Fruit fly (Drosophila melanogaster) whole organism, embryonic: ENCODE data around the gene CG13449.

Source experiments
- BEAF-32 ChIP-seq: fragments of 200-800 bp; sonication (Bioruptor generic); optimal IDR thresholded peaks from 3 replicates; lab custom pipeline; 2017; ENCODE audit warnings: missing biosample characterization, missing genetic modification characterization, mild to moderate bottlenecking, moderate library complexity, missing genetic modification reagents
- CG10209 ChIP-seq: fragments of 200-800 bp; sonication (Bioruptor generic); optimal IDR thresholded peaks from 3 replicates; lab custom pipeline; 2017; ENCODE audit warnings: missing biosample characterization, mild to moderate bottlenecking, missing genetic modification characterization, missing genetic modification reagents
- CG10267 ChIP-seq: fragments of 200-800 bp; sonication (Bioruptor generic); optimal IDR thresholded peaks from 2 replicates; lab custom pipeline; 2018; ENCODE audit warnings: missing biosample characterization, mild to moderate bottlenecking, missing genetic modification characterization, moderate library complexity
- CG10321 ChIP-seq: fragments of 200-800 bp; sonication (Bioruptor generic); IDR thresholded peaks from 2 replicates; pipeline ENCODE4 v1.3.6; 2022; ENCODE audit warnings: missing biosample characterization, missing genetic modification characterization
- CG10366 ChIP-seq: fragments of 200-800 bp; sonication (Bioruptor generic); IDR thresholded peaks from 2 replicates; pipeline ENCODE4 v1.3.6; 2022; ENCODE audit warnings: missing biosample characterization, missing genetic modification characterization
- CG13775 ChIP-seq: fragments of 200-800 bp; sonication (Bioruptor generic); optimal IDR thresholded peaks from 3 replicates; lab custom pipeline; 2017; ENCODE audit warnings: missing biosample characterization, mild to moderate bottlenecking, missing genetic modification characterization
- CG13894 ChIP-seq: fragments of 200-800 bp; sonication (Bioruptor generic); optimal IDR thresholded peaks from 3 replicates; lab custom pipeline; 2018; ENCODE audit warnings: missing biosample characterization, mild to moderate bottlenecking, missing genetic modification characterization, moderate library complexity
- CG15011 ChIP-seq: fragments of 200-800 bp; sonication (Bioruptor generic); optimal IDR thresholded peaks from 3 replicates; lab custom pipeline; 2018; ENCODE audit warnings: missing biosample characterization, mild to moderate bottlenecking, missing genetic modification characterization
- CG1603 ChIP-seq: fragments of 200-800 bp; sonication (Bioruptor generic); optimal IDR thresholded peaks from 2 replicates; lab custom pipeline; 2019; ENCODE audit warnings: missing biosample characterization, mild to moderate bottlenecking, missing genetic modification characterization, moderate library complexity
- CG16779 ChIP-seq: fragments of 200-800 bp; sonication (Bioruptor generic); IDR thresholded peaks from 2 replicates; pipeline ENCODE4 v1.3.6; 2022; ENCODE audit warnings: missing biosample characterization, missing genetic modification characterization
- CG1832 ChIP-seq: fragments of 200-800 bp; sonication (Bioruptor generic); optimal IDR thresholded peaks from 2 replicates; lab custom pipeline; 2017; ENCODE audit warnings: missing biosample characterization, mild to moderate bottlenecking, missing genetic modification characterization, inconsistent platforms
- CG18476 ChIP-seq: fragments of 200-800 bp; sonication (Bioruptor generic); optimal IDR thresholded peaks from 2 replicates; lab custom pipeline; 2016; ENCODE audit warnings: missing biosample characterization, mild to moderate bottlenecking, missing genetic modification characterization
- CG33557 ChIP-seq: fragments of 200-800 bp; sonication (Bioruptor generic); optimal IDR thresholded peaks from 2 replicates; lab custom pipeline; 2019; ENCODE audit warnings: missing biosample characterization, mild to moderate bottlenecking, missing genetic modification characterization, moderate library complexity
- CG4707 ChIP-seq: fragments of 200-800 bp; sonication (Bioruptor generic); optimal IDR thresholded peaks from 2 replicates; lab custom pipeline; 2018; ENCODE audit warnings: missing biosample characterization, mild to moderate bottlenecking, missing genetic modification characterization, moderate library complexity
- CG7745 ChIP-seq: fragments of 200-800 bp; sonication (Bioruptor generic); optimal IDR thresholded peaks from 2 replicates; lab custom pipeline; 2018; ENCODE audit warnings: missing biosample characterization, mild to moderate bottlenecking, missing genetic modification characterization, moderate library complexity
- CG7987 ChIP-seq: fragments of 200-800 bp; sonication (Bioruptor generic); optimal IDR thresholded peaks from 2 replicates; lab custom pipeline; 2018; ENCODE audit warnings: missing biosample characterization, mild to moderate bottlenecking, missing genetic modification characterization, moderate library complexity
- CG9797 ChIP-seq: fragments of 200-800 bp; sonication (Bioruptor generic); optimal IDR thresholded peaks from 3 replicates; lab custom pipeline; 2018; ENCODE audit warnings: missing biosample characterization, mild to moderate bottlenecking, missing genetic modification characterization
- Fer3 ChIP-seq: fragments of 200-800 bp; sonication (Bioruptor generic); optimal IDR thresholded peaks from 2 replicates; lab custom pipeline; 2018; ENCODE audit warnings: missing biosample characterization, mild to moderate bottlenecking, missing genetic modification characterization, moderate library complexity
- Hmr ChIP-seq: fragments of 200-800 bp; sonication (Bioruptor generic); optimal IDR thresholded peaks from 3 replicates; lab custom pipeline; 2017; ENCODE audit warnings: mild to moderate bottlenecking, missing biosample characterization, missing genetic modification reagents, missing genetic modification characterization
- Hr39 ChIP-seq: fragments of >200 bp; optimal IDR thresholded peaks from 2 replicates; lab custom pipeline; 2017
- Nf-YC ChIP-seq: fragments of 200-800 bp; optimal IDR thresholded peaks from 3 replicates; lab custom pipeline; 2019; ENCODE audit warnings: missing biosample characterization, mild to moderate bottlenecking, missing genetic modification characterization, moderate library complexity
- NfI ChIP-seq: fragments of 200-800 bp; sonication (Bioruptor generic); optimal IDR thresholded peaks from 3 replicates; lab custom pipeline; 2018; ENCODE audit warnings: missing biosample characterization, mild to moderate bottlenecking, missing genetic modification characterization, moderate library complexity
- Oli ChIP-seq: fragments of 200-800 bp; sonication (Bioruptor generic); optimal IDR thresholded peaks from 2 replicates; lab custom pipeline; 2018; ENCODE audit warnings: missing biosample characterization, mild to moderate bottlenecking, missing genetic modification characterization, moderate library complexity
- Optix ChIP-seq: fragments of 200-800 bp; sonication (Bioruptor generic); IDR thresholded peaks from 3 replicates; pipeline ENCODE4 v1.3.6; 2022; ENCODE audit warnings: missing biosample characterization, missing genetic modification characterization
- Rfx ChIP-seq: fragments of 200-800 bp; sonication (Bioruptor generic); IDR thresholded peaks from 2 replicates; pipeline ENCODE4 v1.3.6; 2022; ENCODE audit warnings: missing biosample characterization, missing genetic modification characterization
- Side ChIP-seq: fragments of 200-800 bp; sonication (Bioruptor generic); optimal IDR thresholded peaks from 2 replicates; lab custom pipeline; 2016; ENCODE audit warnings: missing biosample characterization, missing genetic modification characterization
- Sry-β ChIP-seq: fragments of 200-800 bp; sonication (Bioruptor generic); optimal IDR thresholded peaks from 2 replicates; lab custom pipeline; 2018; ENCODE audit warnings: missing biosample characterization, mild to moderate bottlenecking, missing genetic modification characterization, moderate library complexity
- ash1 ChIP-seq: fragments of 200-800 bp; sonication (Bioruptor generic); optimal IDR thresholded peaks from 2 replicates; lab custom pipeline; 2018; ENCODE audit warnings: missing biosample characterization, mild to moderate bottlenecking, missing genetic modification characterization
- ato ChIP-seq: fragments of 200-800 bp; sonication (Bioruptor generic); IDR thresholded peaks from 2 replicates; pipeline ENCODE4 v1.3.6; 2022; ENCODE audit warnings: missing biosample characterization, missing genetic modification characterization; ENCODE audit not compliant: partially characterized antibody
- bsh ChIP-seq, 2 experiments: fragments of 200-800 bp; sonication (Bioruptor generic); optimal IDR thresholded peaks; 2 replicates each; lab custom pipeline; 2017 to 2018; ENCODE audit warnings: mild to moderate bottlenecking in 2 of 2, missing biosample characterization in 2 of 2, missing genetic modification characterization in 2 of 2, moderate library complexity in 1 of 2
- btn ChIP-seq: fragments of 200-800 bp; sonication (Bioruptor generic); optimal IDR thresholded peaks from 2 replicates; lab custom pipeline; 2016; ENCODE audit warnings: missing biosample characterization, missing genetic modification characterization
- chif ChIP-seq, 2 experiments: fragments of 200-800 bp; sonication (Bioruptor generic); optimal IDR thresholded peaks; 3 replicates each; lab custom pipeline; 2016; ENCODE audit warnings: missing biosample characterization in 2 of 2, missing genetic modification characterization in 2 of 2
- croc ChIP-seq: fragments of 200-800 bp; sonication (Bioruptor generic); conservative IDR thresholded peaks from 3 replicates; pipeline ENCODE4 v1.3.6; 2022; ENCODE audit warnings: missing biosample characterization, missing genetic modification characterization
- crol ChIP-seq: fragments of 200-800 bp; sonication (Bioruptor generic); IDR thresholded peaks from 2 replicates; pipeline ENCODE4 v1.3.6; 2022; ENCODE audit warnings: missing biosample characterization, missing genetic modification characterization
- dysf ChIP-seq: fragments of 200-800 bp; sonication (Bioruptor generic); IDR thresholded peaks from 3 replicates; pipeline ENCODE4 v1.3.6; 2022; ENCODE audit warnings: missing biosample characterization, missing genetic modification characterization
- esg ChIP-seq: fragments of 200-800 bp; sonication (Bioruptor generic); conservative IDR thresholded peaks from 2 replicates; pipeline ENCODE4 v1.3.6; 2022; ENCODE audit warnings: missing biosample characterization, missing genetic modification characterization
- fd96Cb ChIP-seq: fragments of 200-800 bp; sonication (Bioruptor generic); optimal IDR thresholded peaks from 2 replicates; lab custom pipeline; 2018; ENCODE audit warnings: missing biosample characterization, mild to moderate bottlenecking, missing genetic modification characterization, moderate library complexity
- ftz-f1 ChIP-seq: fragments of 200-800 bp; sonication (Bioruptor generic); optimal IDR thresholded peaks from 2 replicates; lab custom pipeline; 2016; ENCODE audit warnings: missing biosample characterization, missing genetic modification characterization
- ham ChIP-seq: fragments of 200-800 bp; sonication (Bioruptor generic); IDR thresholded peaks from 2 replicates; pipeline ENCODE4 v1.3.6; 2022; ENCODE audit warnings: missing biosample characterization, missing genetic modification characterization
- inv ChIP-seq: fragments of 200-800 bp; sonication (Bioruptor generic); IDR thresholded peaks from 2 replicates; pipeline ENCODE4 v1.3.6; 2022; ENCODE audit warnings: missing biosample characterization, missing genetic modification characterization; ENCODE audit not compliant: partially characterized antibody
- kay ChIP-seq: fragments of 200-800 bp; sonication (Bioruptor generic); optimal IDR thresholded peaks from 2 replicates; lab custom pipeline; 2016; ENCODE audit warnings: missing biosample characterization, missing genetic modification characterization
- lilli ChIP-seq: fragments of 200-800 bp; sonication (Bioruptor generic); optimal IDR thresholded peaks from 3 replicates; lab custom pipeline; 2016; ENCODE audit warnings: missing biosample characterization, missing genetic modification characterization
- nau ChIP-seq: fragments of 200-800 bp; sonication (Bioruptor generic); optimal IDR thresholded peaks from 3 replicates; lab custom pipeline; 2017; ENCODE audit warnings: missing biosample characterization, mild to moderate bottlenecking, missing genetic modification characterization, missing genetic modification reagents
- oc ChIP-seq: fragments of 200-800 bp; sonication (Bioruptor generic); optimal IDR thresholded peaks from 2 replicates; lab custom pipeline; 2018; ENCODE audit warnings: missing biosample characterization, mild to moderate bottlenecking, missing genetic modification characterization, moderate library complexity
- onecut ChIP-seq: fragments of 200-800 bp; sonication (Bioruptor generic); IDR thresholded peaks from 2 replicates; pipeline ENCODE4 v1.3.6; 2022; ENCODE audit warnings: missing biosample characterization, missing genetic modification characterization
- run ChIP-seq: fragments of 200-800 bp; sonication (Bioruptor generic); optimal IDR thresholded peaks from 3 replicates; lab custom pipeline; 2018; ENCODE audit warnings: missing biosample characterization, mild to moderate bottlenecking, missing genetic modification characterization
- sens-2 ChIP-seq: fragments of 200-800 bp; sonication (Bioruptor generic); IDR thresholded peaks from 2 replicates; pipeline ENCODE4 v1.3.6; 2022; ENCODE audit warnings: missing biosample characterization, missing genetic modification characterization
- sob ChIP-seq: fragments of 200-800 bp; sonication (Bioruptor generic); IDR thresholded peaks from 2 replicates; pipeline ENCODE4 v1.3.6; 2022; ENCODE audit warnings: missing biosample characterization, missing genetic modification characterization
- tap ChIP-seq: fragments of 200-800 bp; optimal IDR thresholded peaks from 3 replicates; lab custom pipeline; 2019; ENCODE audit warnings: missing biosample characterization, mild to moderate bottlenecking, missing genetic modification characterization, moderate library complexity
- wor ChIP-seq: fragments of 200-800 bp; sonication (Bioruptor generic); IDR thresholded peaks from 2 replicates; pipeline ENCODE4 v1.3.6; 2022; ENCODE audit warnings: missing biosample characterization, missing genetic modification characterization

Gene CG13449

DNA sequence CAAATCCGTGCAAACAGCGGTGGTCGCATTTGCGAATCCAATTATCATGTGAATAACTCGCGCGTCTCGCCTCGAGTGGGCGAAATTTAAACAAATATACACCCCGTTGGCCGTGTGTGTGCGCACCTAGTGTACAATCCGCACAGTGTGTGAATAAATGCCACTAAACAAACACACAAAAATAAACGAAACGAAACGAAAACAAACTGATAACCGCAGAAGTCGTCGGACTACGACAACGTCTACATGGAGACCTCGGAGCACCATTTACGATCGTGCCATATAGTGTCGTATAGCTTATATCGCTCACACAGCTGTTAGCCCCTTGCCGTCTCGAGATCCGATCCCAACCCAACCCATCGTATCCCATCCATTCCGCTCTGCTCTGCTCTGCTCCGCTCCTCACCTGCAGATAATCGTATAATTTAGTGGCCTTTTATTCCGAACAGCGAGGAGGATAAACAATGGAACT is 46.1 kb downstream of the CG13449 start (continued):
- TF ChIP-seq run = peak; percentile 73
- peak; percentile 52 for TF ChIP-seq ash1 (GFP tag; lab: Kevin White, UChicago)
- no peak for TF ChIP-seq fd96Cb (tag; lab: Kevin White, UChicago)
- TF ChIP-seq btn (GFP tag; lab: Kevin White, UChicago) = peak; percentile 55
- no peak for TF ChIP-seq oc (tag; lab: Kevin White, UChicago)
- peak; percentile 80 for TF ChIP-seq CG10209 (GFP tag; lab: Kevin White, UChicago)
- TF ChIP-seq Optix (GFP tag; lab: Robert Waterston, UW) = no peak
- TF ChIP-seq bsh (GFP tag; optimal IDR thresholded peaks at IDR 0.05; lab: Kevin White, UChicago) = peak in 1 of 2 experiments; percentile 56
- TF ChIP-seq chif (GFP tag; optimal IDR thresholded peaks at IDR 0.05; lab: Kevin White, UChicago) = no peak
- TF ChIP-seq crol (GFP tag; lab: Robert Waterston, UW) = peak; percentile 72
- no peak for TF ChIP-seq Nf-YC (tag; lab: Kevin White, UChicago)
- peak; percentile 22; the same call in 1 of the 2 replicates for TF ChIP-seq CG16779 (GFP tag; lab: Robert Waterston, UW)
- peak; percentile 60; the same call in 1 of the 2 replicates for TF ChIP-seq Rfx (GFP tag; lab: Robert Waterston, UW)
- TF ChIP-seq Hr39 (lab: Kevin White, UChicago) = no peak
- TF ChIP-seq CG4707 (GFP tag; lab: Kevin White, UChicago) = peak; percentile 70
- TF ChIP-seq CG18476 (GFP tag; lab: Kevin White, UChicago) = peak; percentile 51
- peak; percentile 74 for TF ChIP-seq CG15011 (GFP tag; lab: Kevin White, UChicago)
- no peak for TF ChIP-seq CG1832
- TF ChIP-seq CG7987 (GFP tag; lab: Kevin White, UChicago) = peak; percentile 88
- TF ChIP-seq Oli (tag; lab: Kevin White, UChicago) = peak; percentile 51
- TF ChIP-seq Fer3 (tag; lab: Kevin White, UChicago) = peak; percentile 73
- no peak for TF ChIP-seq croc
- TF ChIP-seq NfI = peak; percentile 65
- TF ChIP-seq ato (GFP tag; lab: Robert Waterston, UW) = no peak
- 0 out of 2 replicates have a peak, but pooled peaks have one; percentile 37 for TF ChIP-seq CG10366 (GFP tag; lab: Robert Waterston, UW)
- no peak for TF ChIP-seq kay (GFP tag; lab: Kevin White, UChicago)
- TF ChIP-seq wor (GFP tag; lab: Robert Waterston, UW) = no peak
- TF ChIP-seq CG9797 (GFP tag; lab: Kevin White, UChicago) = no peak
- peak; percentile 74 for TF ChIP-seq CG33557 (GFP tag; lab: Kevin White, UChicago)
- TF ChIP-seq CG10321 = 0 out of 2 replicates have a peak, but pooled peaks have one; percentile 22
- peak; percentile 47; the same call in 2 of the 3 replicates for TF ChIP-seq dysf (GFP tag; lab: Robert Waterston, UW)
- no peak for TF ChIP-seq inv (GFP tag; lab: Robert Waterston, UW)
- TF ChIP-seq lilli (GFP tag; lab: Kevin White, UChicago) = no peak
- TF ChIP-seq tap = no peak
- TF ChIP-seq CG13775 (GFP tag; lab: Kevin White, UChicago) = peak; percentile 42
- no peak for TF ChIP-seq BEAF-32 (GFP tag; lab: Kevin White, UChicago)
- TF ChIP-seq sob (GFP tag; lab: Robert Waterston, UW) = peak; percentile 64; the same call in 1 of the 2 replicates
- peak; percentile 62 for TF ChIP-seq ftz-f1
- peak; percentile 70 for TF ChIP-seq CG7745 (tag; lab: Kevin White, UChicago)
- no peak for TF ChIP-seq Sry-β (GFP tag; lab: Kevin White, UChicago)
- TF ChIP-seq CG1603 (tag; lab: Kevin White, UChicago) = peak; percentile 39
- TF ChIP-seq Side (GFP tag; lab: Kevin White, UChicago) = no peak
- TF ChIP-seq sens-2 (GFP tag; lab: Robert Waterston, UW) = no peak
- no peak for TF ChIP-seq CG13894
- no peak for TF ChIP-seq CG10267
- TF ChIP-seq Hmr (GFP tag; lab: Kevin White, UChicago) = peak; percentile 91
- TF ChIP-seq onecut (GFP tag; lab: Robert Waterston, UW) = peak; percentile 67
- no peak for TF ChIP-seq esg (GFP tag; lab: Robert Waterston, UW)
- peak; percentile 44; the same call in 1 of the 2 replicates for TF ChIP-seq ham (GFP tag; lab: Robert Waterston, UW)
- no peak for TF ChIP-seq nau
